Fruit fly (Drosophila melanogaster): ENCODE results near the gene CG8032.

CG8032 gene

DNA sequence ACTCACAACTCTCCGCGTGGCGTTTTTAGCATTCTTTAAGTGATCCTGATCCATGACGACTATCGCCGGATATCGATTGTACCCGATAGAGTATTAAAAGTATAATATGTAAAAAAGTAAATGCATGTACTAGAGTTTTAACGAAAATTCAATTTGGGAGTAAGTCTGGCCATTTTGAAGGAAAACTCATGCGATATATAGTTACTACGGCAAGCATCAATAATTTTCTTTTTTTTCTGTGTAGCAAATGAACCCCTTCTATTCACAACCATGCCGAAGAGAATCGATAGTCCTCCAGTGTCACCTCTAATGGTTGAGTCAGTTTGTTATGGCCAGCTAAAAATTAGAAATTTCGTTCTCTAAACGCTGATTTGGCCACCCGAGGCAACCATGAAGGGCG is 11.2 kb upstream of the CG8032 start, which contains the start of the genes Sys1 and Dhod (continued):
- peak; percentile 81 for TF ChIP-seq CG2116 (GFP tag; optimal IDR thresholded peaks at IDR 0.05)
- TF ChIP-seq gcm (GFP tag; optimal IDR thresholded peaks at IDR 0.05), result no peak
- TF ChIP-seq otp (GFP tag; IDR thresholded peaks at IDR 0.05), result peak; percentile 69; the same call in 2 of the 3 replicates
- peak; percentile 44; the same call in 2 of the 3 replicates for TF ChIP-seq CG2889 (GFP tag; IDR thresholded peaks at IDR 0.05)
- TF ChIP-seq CG13775 (GFP tag; optimal IDR thresholded peaks at IDR 0.05), result peak; percentile 76
- TF ChIP-seq dati (GFP tag; IDR thresholded peaks at IDR 0.05), result no peak
- peak; percentile 85 for TF ChIP-seq MBD-R2 (GFP tag; IDR thresholded peaks at IDR 0.05)
- peak; percentile 83; the same call in 2 of the 3 replicates for TF ChIP-seq zen2 (GFP tag; IDR thresholded peaks at IDR 0.05; ENCODE audit: partially characterized antibody)
- no peak for TF ChIP-seq CG10321 (GFP tag; IDR thresholded peaks at IDR 0.05)
- peak; percentile 16 for TF ChIP-seq gfzf (GFP tag; optimal IDR thresholded peaks at IDR 0.05)
- peak; percentile 72; the same call in 2 of the 3 replicates for TF ChIP-seq CG6791 (GFP tag; IDR thresholded peaks at IDR 0.05; ENCODE audit: partially characterized antibody)
- TF ChIP-seq aop (GFP tag; IDR thresholded peaks at IDR 0.05), result no peak
- TF ChIP-seq CG7556 (GFP tag; optimal IDR thresholded peaks at IDR 0.05), result peak; percentile 33
- 0 out of 2 replicates have a peak, but pooled peaks have one; percentile 48 for TF ChIP-seq Awh (GFP tag; IDR thresholded peaks at IDR 0.05)
- peak; percentile 49; the same call in 1 of the 3 replicates for TF ChIP-seq CG11695 (GFP tag; IDR thresholded peaks at IDR 0.05)
- no peak for TF ChIP-seq Poxn (GFP tag; IDR thresholded peaks at IDR 0.05)
- TF ChIP-seq Max (GFP tag; optimal IDR thresholded peaks at IDR 0.05), result peak; percentile 69
- TF ChIP-seq CG18599 (GFP tag; optimal IDR thresholded peaks at IDR 0.05), result peak; percentile 48
- TF ChIP-seq NK7.1 (GFP tag; optimal IDR thresholded peaks at IDR 0.05), result peak; percentile 39
- TF ChIP-seq abd-A (tag; optimal IDR thresholded peaks at IDR 0.05), result no peak
- peak; percentile 90 for TF ChIP-seq CG13287 (GFP tag; IDR thresholded peaks at IDR 0.05; ENCODE audit: partially characterized antibody)
- no peak for TF ChIP-seq Jarid2 (GFP tag; optimal IDR thresholded peaks at IDR 0.05)
- peak; percentile 72 for TF ChIP-seq NC2β (GFP tag; optimal IDR thresholded peaks at IDR 0.05)
- no peak for TF ChIP-seq gt (GFP tag; IDR thresholded peaks at IDR 0.05)
- TF ChIP-seq CkIIα-i1 (GFP tag; IDR thresholded peaks at IDR 0.05), result no peak
- TF ChIP-seq Meics (GFP tag; optimal IDR thresholded peaks at IDR 0.05), result peak; percentile 57
- TF ChIP-seq tgo (GFP tag; IDR thresholded peaks at IDR 0.05), result peak; percentile 76
- TF ChIP-seq Asciz (GFP tag; optimal IDR thresholded peaks at IDR 0.05), result no peak
- TF ChIP-seq slou (GFP tag; optimal IDR thresholded peaks at IDR 0.05), result peak; percentile 13
- no peak for TF ChIP-seq insv (GFP tag; optimal IDR thresholded peaks at IDR 0.05)
- peak; percentile 51 for TF ChIP-seq eyg (GFP tag; optimal IDR thresholded peaks at IDR 0.05)
- TF ChIP-seq Taf1 (GFP tag; IDR thresholded peaks at IDR 0.05), result peak; percentile 33; the same call in 1 of the 2 replicates
- no peak for TF ChIP-seq cg (GFP tag; optimal IDR thresholded peaks at IDR 0.05)

- no peak for TF ChIP-seq tx (GFP tag; optimal IDR thresholded peaks at IDR 0.05)
- peak; percentile 71 for TF ChIP-seq Ets65A (GFP tag)
- no peak for TF ChIP-seq Poxn (GFP tag; IDR thresholded peaks at IDR 0.05)
- no peak for TF ChIP-seq CG34376 (GFP tag; optimal IDR thresholded peaks at IDR 0.05)
- no peak for TF ChIP-seq lmd (GFP tag; IDR thresholded peaks at IDR 0.05)
- TF ChIP-seq sens (GFP tag), result peak; percentile 53
- peak; percentile 75 for TF ChIP-seq Med (GFP tag)
- no peak for TF ChIP-seq HHEX (GFP tag; optimal IDR thresholded peaks at IDR 0.05)
- 0 out of 2 replicates have a peak, but pooled peaks have one; percentile 29 for TF ChIP-seq gsb (GFP tag; IDR thresholded peaks at IDR 0.05)
- no peak for TF ChIP-seq CG10147 (GFP tag; optimal IDR thresholded peaks at IDR 0.05)
Observed at dm6 chr3R:8654058-8654457, 9.9 kb upstream of the CG8032 start.
